Fruit fly (Drosophila melanogaster) whole organism, embryonic: Measurements from ENCODE around the gene CG7728.
A peak's percentile ranks its signal among the peaks of the same experiment; 100 is the strongest.

Source experiments
- Bdp1 ChIP-seq: fragments of 200-800 bp; sonication (Bioruptor generic); optimal IDR thresholded peaks from 3 replicates; lab custom pipeline; 2016; ENCODE audit warnings: missing biosample characterization, missing genetic modification characterization
- BtbVII ChIP-seq: fragments of 200-800 bp; sonication (Bioruptor generic); optimal IDR thresholded peaks from 3 replicates; lab custom pipeline; 2017; ENCODE audit warnings: missing biosample characterization, mild to moderate bottlenecking, missing genetic modification characterization
- CG10147 ChIP-seq: fragments of 200-800 bp; sonication (Bioruptor generic); optimal IDR thresholded peaks from 2 replicates; lab custom pipeline; 2019; ENCODE audit warnings: missing biosample characterization, mild to moderate bottlenecking, missing genetic modification characterization, moderate library complexity
- CG10565 ChIP-seq: fragments of 200-800 bp; sonication (Bioruptor generic); optimal IDR thresholded peaks from 3 replicates; lab custom pipeline; 2016; ENCODE audit warnings: missing biosample characterization, mild to moderate bottlenecking, missing genetic modification characterization
- CG10959 ChIP-seq: fragments of 200-800 bp; sonication (Bioruptor generic); IDR thresholded peaks from 2 replicates; pipeline ENCODE4 v1.3.6; 2022; ENCODE audit warnings: missing biosample characterization, missing genetic modification characterization
- CG11696 ChIP-seq: fragments of 200-800 bp; sonication (Bioruptor generic); IDR thresholded peaks from 2 replicates; pipeline ENCODE4 v1.3.6; 2022; ENCODE audit warnings: missing biosample characterization, missing genetic modification characterization
- CG12659 ChIP-seq: fragments of 200-800 bp; sonication (Bioruptor generic); optimal IDR thresholded peaks from 3 replicates; lab custom pipeline; 2017; ENCODE audit warnings: mild to moderate bottlenecking, missing biosample characterization, missing genetic modification reagents, missing genetic modification characterization
- CG12769 ChIP-seq: fragments of 200-800 bp; sonication (Bioruptor generic); optimal IDR thresholded peaks from 2 replicates; lab custom pipeline; 2019; ENCODE audit warnings: missing biosample characterization, mild to moderate bottlenecking, missing genetic modification characterization, moderate library complexity
- CG12942 ChIP-seq: fragments of 200-800 bp; sonication (Bioruptor generic); optimal IDR thresholded peaks from 3 replicates; lab custom pipeline; 2016; ENCODE audit warnings: missing biosample characterization, missing genetic modification characterization
- CG13424 ChIP-seq: fragments of 200-800 bp; sonication (Bioruptor generic); optimal IDR thresholded peaks from 2 replicates; lab custom pipeline; 2019; ENCODE audit warnings: missing biosample characterization, mild to moderate bottlenecking, missing genetic modification characterization, moderate library complexity
- CG14667 ChIP-seq: fragments of 200-800 bp; sonication (Bioruptor generic); IDR thresholded peaks from 2 replicates; pipeline ENCODE4 v1.3.6; 2022; ENCODE audit warnings: missing biosample characterization, missing genetic modification characterization
- CG18011 ChIP-seq: fragments of 200-800 bp; sonication (Bioruptor generic); optimal IDR thresholded peaks from 2 replicates; lab custom pipeline; 2017; ENCODE audit warnings: missing biosample characterization, missing genetic modification characterization, mild to moderate bottlenecking, moderate library complexity, missing genotype
- CG18262 ChIP-seq: fragments of 200-800 bp; optimal IDR thresholded peaks from 3 replicates; lab custom pipeline; 2019; ENCODE audit warnings: missing biosample characterization, mild to moderate bottlenecking, missing genetic modification characterization, moderate library complexity
- CG2678 ChIP-seq: fragments of 200-800 bp; sonication (Bioruptor generic); optimal IDR thresholded peaks from 3 replicates; lab custom pipeline; 2019; ENCODE audit warnings: missing biosample characterization, mild to moderate bottlenecking, missing genetic modification characterization, moderate library complexity
- CG30403 ChIP-seq: fragments of 200-800 bp; sonication (Bioruptor generic); optimal IDR thresholded peaks from 3 replicates; lab custom pipeline; 2016; ENCODE audit warnings: missing biosample characterization, missing genetic modification characterization
- CG4328 ChIP-seq: fragments of 200-800 bp; sonication (Bioruptor generic); optimal IDR thresholded peaks from 3 replicates; lab custom pipeline; 2017; ENCODE audit warnings: missing biosample characterization, missing genetic modification reagents, missing genetic modification characterization
- CG4404 ChIP-seq: fragments of 200-800 bp; sonication (Bioruptor generic); IDR thresholded peaks from 2 replicates; pipeline ENCODE4 v1.3.6; 2022; ENCODE audit warnings: missing biosample characterization, missing genetic modification characterization
- CG6254 ChIP-seq: fragments of 200-800 bp; sonication (Bioruptor generic); optimal IDR thresholded peaks from 3 replicates; lab custom pipeline; 2017; ENCODE audit warnings: mild to moderate bottlenecking, missing biosample characterization, missing genetic modification reagents, missing genetic modification characterization
- CG6654 ChIP-seq: fragments of 200-800 bp; sonication (Bioruptor generic); optimal IDR thresholded peaks from 2 replicates; lab custom pipeline; 2017; ENCODE audit warnings: missing biosample characterization, mild to moderate bottlenecking, missing genetic modification characterization
- CG6689 ChIP-seq: fragments of 200-800 bp; sonication (Bioruptor generic); IDR thresholded peaks from 2 replicates; pipeline ENCODE4 v1.3.6; 2022; ENCODE audit warnings: missing biosample characterization, missing genetic modification characterization
- CG6854 ChIP-seq: fragments of 200-800 bp; sonication (Bioruptor generic); optimal IDR thresholded peaks from 3 replicates; lab custom pipeline; 2017; ENCODE audit warnings: missing biosample characterization, mild to moderate bottlenecking, missing genetic modification characterization
- CG7372 ChIP-seq: fragments of 200-800 bp; sonication (Bioruptor generic); IDR thresholded peaks from 2 replicates; pipeline ENCODE4 v1.3.6; 2022; ENCODE audit warnings: missing biosample characterization, missing genetic modification characterization
- CG7556 ChIP-seq: fragments of 200-800 bp; sonication (Bioruptor generic); optimal IDR thresholded peaks from 2 replicates; lab custom pipeline; 2017; ENCODE audit warnings: missing biosample characterization, mild to moderate bottlenecking, missing genetic modification characterization
- CG8089 ChIP-seq: fragments of 200-800 bp; sonication (Bioruptor generic); optimal IDR thresholded peaks from 3 replicates; lab custom pipeline; 2016; ENCODE audit warnings: missing biosample characterization, missing genetic modification characterization
- CG8944 ChIP-seq: fragments of 200-800 bp; sonication (Bioruptor generic); optimal IDR thresholded peaks from 3 replicates; lab custom pipeline; 2016; ENCODE audit warnings: missing biosample characterization, missing genetic modification characterization
- Dek ChIP-seq: fragments of 200-800 bp; sonication (Bioruptor generic); optimal IDR thresholded peaks from 3 replicates; lab custom pipeline; 2019; ENCODE audit warnings: missing biosample characterization, mild to moderate bottlenecking, missing genetic modification characterization, moderate library complexity
- Myb ChIP-seq: fragments of 200-800 bp; sonication (Bioruptor generic); optimal IDR thresholded peaks from 2 replicates; lab custom pipeline; 2016; ENCODE audit warnings: missing biosample characterization, missing genetic modification characterization
- NC2α ChIP-seq: fragments of 200-800 bp; sonication (Bioruptor generic); optimal IDR thresholded peaks from 2 replicates; lab custom pipeline; 2016; ENCODE audit warnings: missing biosample characterization, missing genetic modification characterization
- Oli ChIP-seq: fragments of 200-800 bp; sonication (Bioruptor generic); optimal IDR thresholded peaks from 2 replicates; lab custom pipeline; 2018; ENCODE audit warnings: missing biosample characterization, mild to moderate bottlenecking, missing genetic modification characterization, moderate library complexity
- Pdp1 ChIP-seq, 2 experiments: fragments of 200-800 bp; sonication (Bioruptor generic); optimal IDR thresholded peaks; 3 replicates each; lab custom pipeline; 2016; ENCODE audit warnings: missing biosample characterization in 2 of 2, missing genetic modification characterization in 2 of 2, mild to moderate bottlenecking in 1 of 2, moderate library complexity in 1 of 2
- Ssrp ChIP-seq: fragments of 200-800 bp; sonication (Bioruptor generic); optimal IDR thresholded peaks from 2 replicates; lab custom pipeline; 2018; ENCODE audit warnings: missing biosample characterization, mild to moderate bottlenecking, missing genetic modification characterization, moderate library complexity
- TFAM ChIP-seq: fragments of 200-800 bp; sonication (Bioruptor generic); optimal IDR thresholded peaks from 2 replicates; lab custom pipeline; 2017; ENCODE audit warnings: missing biosample characterization, missing genetic modification characterization, inconsistent platforms
- Trl ChIP-seq, 3 experiments: fragments of >200 bp in 2 of 3; fragments of 200-800 bp in 1 of 3; sonication (Bioruptor generic) in 1 of 3; optimal IDR thresholded peaks; 2 replicates in 1 of 3; 3 replicates in 2 of 3; lab custom pipeline; 2016 to 2017; ENCODE audit warnings: missing biosample characterization in 1 of 3, missing genetic modification characterization in 1 of 3
- ara ChIP-seq: fragments of 200-800 bp; sonication (Bioruptor generic); IDR thresholded peaks from 2 replicates; pipeline ENCODE4 v1.3.6; 2022; ENCODE audit warnings: missing biosample characterization, missing genetic modification characterization
- ato ChIP-seq: fragments of 200-800 bp; sonication (Bioruptor generic); IDR thresholded peaks from 2 replicates; pipeline ENCODE4 v1.3.6; 2022; ENCODE audit warnings: missing biosample characterization, missing genetic modification characterization; ENCODE audit not compliant: partially characterized antibody
- cas ChIP-seq: fragments of 200-800 bp; sonication (Bioruptor generic); IDR thresholded peaks from 2 replicates; pipeline ENCODE4 v1.3.6; 2022; ENCODE audit warnings: missing biosample characterization, missing genetic modification characterization
- esg ChIP-seq: fragments of 200-800 bp; sonication (Bioruptor generic); conservative IDR thresholded peaks from 2 replicates; pipeline ENCODE4 v1.3.6; 2022; ENCODE audit warnings: missing biosample characterization, missing genetic modification characterization
- ind ChIP-seq: fragments of 200-800 bp; sonication (Bioruptor generic); optimal IDR thresholded peaks from 3 replicates; lab custom pipeline; 2016; ENCODE audit warnings: missing biosample characterization, missing genetic modification characterization
- lab ChIP-seq: fragments of 200-800 bp; sonication (Bioruptor generic); optimal IDR thresholded peaks from 3 replicates; lab custom pipeline; 2017; ENCODE audit warnings: missing biosample characterization, missing genetic modification characterization, mild to moderate bottlenecking, moderate library complexity, missing genetic modification reagents
- p53 ChIP-seq: fragments of 200-800 bp; sonication (Bioruptor generic); optimal IDR thresholded peaks from 2 replicates; lab custom pipeline; 2016; ENCODE audit warnings: missing biosample characterization, missing genetic modification characterization
- pan ChIP-seq, 4 experiments: fragments of >200 bp in 3 of 4; fragments of 200-800 bp in 1 of 4; sonication (Bioruptor generic) in 1 of 4; optimal IDR thresholded peaks in 3 of 4; IDR thresholded peaks in 1 of 4; 2 replicates each; pipeline versions ENCODE4 v1.3.6 to Lab custom; 2017 to 2022; ENCODE audit warnings: missing biosample characterization in 2 of 4, missing genetic modification characterization in 2 of 4, mixed read lengths in 1 of 4
- peb ChIP-seq: fragments of 200-800 bp; sonication (Bioruptor generic); IDR thresholded peaks from 2 replicates; pipeline ENCODE4 v1.3.6; 2022; ENCODE audit warnings: missing biosample characterization, missing genetic modification characterization
- sd ChIP-seq: fragments of 200-800 bp; sonication (Bioruptor generic); optimal IDR thresholded peaks from 3 replicates; lab custom pipeline; 2018; ENCODE audit warnings: missing biosample characterization, mild to moderate bottlenecking, missing genetic modification characterization, moderate library complexity
- slou ChIP-seq: fragments of 200-800 bp; sonication (Bioruptor generic); optimal IDR thresholded peaks from 3 replicates; lab custom pipeline; 2016; ENCODE audit warnings: missing biosample characterization, missing genetic modification characterization
- tio ChIP-seq: fragments of 200-800 bp; sonication (Bioruptor generic); optimal IDR thresholded peaks from 2 replicates; lab custom pipeline; 2017; ENCODE audit warnings: missing biosample characterization, missing genetic modification characterization, inconsistent platforms
- tx ChIP-seq: fragments of 200-800 bp; sonication (Bioruptor generic); optimal IDR thresholded peaks from 2 replicates; lab custom pipeline; 2016; ENCODE audit warnings: missing biosample characterization, missing genetic modification characterization

The CG7728 gene

dm6 chr3L:16986062-16987013 is 30.0 kb upstream of the CG7728 start (continued):
- peak; percentile 53 for TF ChIP-seq CG6254 (GFP tag; lab: Kevin White, UChicago)
- peak; percentile 29 for TF ChIP-seq ind (GFP tag; lab: Kevin White, UChicago)
- TF ChIP-seq CG13424 (tag; lab: Kevin White, UChicago): peak; percentile 58
- no peak for TF ChIP-seq pan (optimal IDR thresholded peaks at IDR 0.05; lab: Kevin White, UChicago)
- TF ChIP-seq pan (GFP tag; optimal IDR thresholded peaks at IDR 0.05 in 1 of 2, IDR thresholded peaks at IDR 0.05 in 1 of 2): peak in 1 of 2 experiments; percentile 32
- 0 out of 2 replicates have a peak, but pooled peaks have one; percentile 49 for TF ChIP-seq cas (GFP tag; lab: Robert Waterston, UW)
- peak; percentile 66 for TF ChIP-seq sd (tag; lab: Kevin White, UChicago)
- TF ChIP-seq CG30403 (GFP tag; lab: Kevin White, UChicago): peak; percentile 77
- TF ChIP-seq CG7372 (GFP tag; lab: Robert Waterston, UW): 0 out of 2 replicates have a peak, but pooled peaks have one; percentile 23
- peak; percentile 37 for TF ChIP-seq Ssrp (tag; lab: Kevin White, UChicago)
- peak; percentile 73 for TF ChIP-seq tio
- peak; percentile 14 for TF ChIP-seq CG6854
- no peak for TF ChIP-seq NC2α
- TF ChIP-seq CG10959: no peak
- no peak for TF ChIP-seq slou (GFP tag; lab: Kevin White, UChicago)
- TF ChIP-seq ara (GFP tag; lab: Robert Waterston, UW): peak; percentile 48
- peak; percentile 28 to 41 for TF ChIP-seq Trl (optimal IDR thresholded peaks at IDR 0.05; lab: Kevin White, UChicago)
- TF ChIP-seq Trl (GFP tag; optimal IDR thresholded peaks at IDR 0.05; lab: Kevin White, UChicago): no peak
- TF ChIP-seq p53 (GFP tag; lab: Kevin White, UChicago): no peak
- peak; percentile 75 for TF ChIP-seq Oli (tag; lab: Kevin White, UChicago)
- no peak for TF ChIP-seq CG4404 (GFP tag; lab: Robert Waterston, UW)
- peak; percentile 37 for TF ChIP-seq CG10147
- peak; percentile 73 for TF ChIP-seq CG2678
- TF ChIP-seq CG6689 (GFP tag; lab: Robert Waterston, UW): peak; percentile 42
- no peak for TF ChIP-seq ato
- TF ChIP-seq CG12659 (GFP tag; lab: Kevin White, UChicago): peak; percentile 30
- peak; percentile 1 for TF ChIP-seq CG8944
- no peak for TF ChIP-seq Bdp1 (GFP tag; lab: Kevin White, UChicago)
- no peak for TF ChIP-seq TFAM
- no peak for TF ChIP-seq CG18011 (GFP tag; lab: Kevin White, UChicago)
- peak; percentile 2 for TF ChIP-seq CG8089 (GFP tag; lab: Kevin White, UChicago)
- peak; percentile 32 for TF ChIP-seq CG6654 (GFP tag; lab: Kevin White, UChicago)
- TF ChIP-seq CG18262: peak; percentile 81
- no peak for TF ChIP-seq peb
- no peak for TF ChIP-seq CG10565 (GFP tag; lab: Kevin White, UChicago)
- peak; percentile 17 for TF ChIP-seq CG4328
- TF ChIP-seq CG12942 (GFP tag; lab: Kevin White, UChicago): peak; percentile 49
- TF ChIP-seq esg: 0 out of 2 replicates have a peak, but pooled peaks have one; percentile 15
- peak; percentile 31; the same call in 1 of the 2 replicates for TF ChIP-seq CG14667
- peak; percentile 85 for TF ChIP-seq CG7556 (GFP tag; lab: Kevin White, UChicago)
- TF ChIP-seq Myb (GFP tag; lab: Kevin White, UChicago): no peak
- TF ChIP-seq tx (GFP tag; lab: Kevin White, UChicago): peak; percentile 13
- peak; percentile 21 for TF ChIP-seq BtbVII (GFP tag; lab: Kevin White, UChicago)
- peak; percentile 51 for TF ChIP-seq lab (GFP tag; lab: Kevin White, UChicago)
- TF ChIP-seq CG12769: peak; percentile 76
- TF ChIP-seq Pdp1 (GFP tag; optimal IDR thresholded peaks at IDR 0.05; lab: Kevin White, UChicago): peak; percentile 28 to 46
- TF ChIP-seq Dek (tag; lab: Kevin White, UChicago): peak; percentile 36
- no peak for TF ChIP-seq CG11696 (GFP tag; lab: Robert Waterston, UW)
